Fruit fly (Drosophila melanogaster): ENCODE results near the gene CG33969.

- no peak for TF ChIP-seq CG1620 (GFP tag; optimal IDR thresholded peaks at IDR 0.05)
- TF ChIP-seq tj (GFP tag; optimal IDR thresholded peaks at IDR 0.05), result no peak
- TF ChIP-seq Crg-1 (GFP tag; optimal IDR thresholded peaks at IDR 0.05), result no peak
These were observed 42.7 kb upstream of the CG33969 start, which contains the start of the genes mRpL15 and CtIP for dm6 chr3L:20436069-20436468.
